Worm (Caenorhabditis elegans) whole organism, late embryonic: ENCODE measurements around the gene nstp-8.

Experiments
- C38D4.7 ChIP-seq: fragments of 200-800 bp; sonication (Bioruptor generic); optimal IDR thresholded peaks from 2 replicates; lab custom pipeline; 2018; ENCODE audit warnings: mild to moderate bottlenecking, missing genetic modification characterization, moderate library complexity, missing compliant biosample characterization
- Y22D7AL.16 ChIP-seq: sonication (generic microtip); optimal IDR thresholded peaks from 2 replicates; lab custom pipeline; 2016; ENCODE audit warnings: missing genetic modification characterization, missing compliant biosample characterization
- ahr-1 ChIP-seq: sonication (generic microtip); optimal IDR thresholded peaks from 2 replicates; lab custom pipeline; 2016; ENCODE audit warnings: missing genetic modification characterization, missing compliant biosample characterization
- ama-1 ChIP-seq: fragments of 150-350 bp; optimal IDR thresholded peaks from 2 replicates; lab custom pipeline; 2014
- ceh-14 ChIP-seq: sonication (generic microtip); optimal IDR thresholded peaks from 2 replicates; lab custom pipeline; 2016; ENCODE audit warnings: missing genotype, missing genetic modification characterization, missing compliant biosample characterization
- ceh-18 ChIP-seq: sonication (generic microtip); optimal IDR thresholded peaks from 2 replicates; lab custom pipeline; 2016; ENCODE audit warnings: missing genetic modification characterization, missing compliant biosample characterization
- ceh-2 ChIP-seq: sonication (generic microtip); optimal IDR thresholded peaks from 2 replicates; lab custom pipeline; 2016; ENCODE audit warnings: missing genotype, missing genetic modification characterization, missing compliant biosample characterization
- ceh-24 ChIP-seq: sonication (generic microtip); optimal IDR thresholded peaks from 2 replicates; lab custom pipeline; 2016; ENCODE audit warnings: mild to moderate bottlenecking, missing genetic modification characterization, missing compliant biosample characterization
- ceh-31 ChIP-seq: sonication (generic microtip); optimal IDR thresholded peaks from 2 replicates; lab custom pipeline; 2016; ENCODE audit warnings: missing genetic modification characterization, missing compliant biosample characterization
- ceh-34 ChIP-seq: sonication (generic microtip); optimal IDR thresholded peaks from 2 replicates; lab custom pipeline; 2016; ENCODE audit warnings: mild to moderate bottlenecking, missing genetic modification characterization, missing compliant biosample characterization
- ceh-45 ChIP-seq: fragments of 200-800 bp; sonication (Bioruptor generic); IDR thresholded peaks from 2 replicates; pipeline ENCODE4 v1.3.6; 2022; ENCODE audit warnings: missing genetic modification reagents, missing genetic modification characterization, missing compliant biosample characterization
- ceh-6 ChIP-seq: fragments of 200-800 bp; sonication (Bioruptor generic); optimal IDR thresholded peaks from 2 replicates; lab custom pipeline; 2018; ENCODE audit warnings: mild to moderate bottlenecking, missing genetic modification characterization, missing compliant biosample characterization
- che-1 ChIP-seq: sonication (generic microtip); optimal IDR thresholded peaks from 2 replicates; lab custom pipeline; 2016; ENCODE audit warnings: mild to moderate bottlenecking, missing genetic modification characterization, missing compliant biosample characterization
- dmd-4 ChIP-seq: sonication (generic microtip); optimal IDR thresholded peaks from 2 replicates; lab custom pipeline; 2016; ENCODE audit warnings: borderline replicate concordance, missing genetic modification characterization, missing compliant biosample characterization
- elt-2 ChIP-seq: sonication (generic microtip); optimal IDR thresholded peaks from 2 replicates; lab custom pipeline; 2016; ENCODE audit warnings: missing genetic modification reagents, missing genetic modification characterization, missing compliant biosample characterization
- ets-4 ChIP-seq: sonication (generic microtip); optimal IDR thresholded peaks from 2 replicates; lab custom pipeline; 2016; ENCODE audit warnings: missing genetic modification characterization, missing compliant biosample characterization
- fax-1 ChIP-seq: sonication (generic microtip); optimal IDR thresholded peaks from 2 replicates; lab custom pipeline; 2016; ENCODE audit warnings: missing genotype, missing genetic modification characterization, missing compliant biosample characterization
- fkh-10 ChIP-seq: fragments of 150-350 bp; optimal IDR thresholded peaks from 2 replicates; lab custom pipeline; 2014; ENCODE audit warnings: missing biosample characterization, missing genetic modification reagents, missing genetic modification characterization
- hlh-13 ChIP-seq: fragments of 200-800 bp; sonication (Bioruptor generic); optimal IDR thresholded peaks from 2 replicates; lab custom pipeline; 2018; ENCODE audit warnings: mild to moderate bottlenecking, missing genetic modification characterization, missing compliant biosample characterization
- hlh-15 ChIP-seq: sonication (generic microtip); optimal IDR thresholded peaks from 2 replicates; lab custom pipeline; 2016; ENCODE audit warnings: missing genetic modification characterization, missing compliant biosample characterization
- hlh-6 ChIP-seq: sonication (generic microtip); optimal IDR thresholded peaks from 2 replicates; lab custom pipeline; 2016; ENCODE audit warnings: missing genotype, missing genetic modification characterization, missing compliant biosample characterization
- madf-2 ChIP-seq: sonication (generic microtip); optimal IDR thresholded peaks from 2 replicates; lab custom pipeline; 2017; ENCODE audit warnings: missing genetic modification characterization, missing compliant biosample characterization
- nhr-11 ChIP-seq: fragments of 150-350 bp; optimal IDR thresholded peaks from 2 replicates; lab custom pipeline; 2014; ENCODE audit warnings: missing biosample characterization, missing genetic modification characterization
- pag-3 ChIP-seq: sonication (generic microtip); optimal IDR thresholded peaks from 2 replicates; lab custom pipeline; 2016; ENCODE audit warnings: missing compliant biosample characterization, missing genetic modification characterization, borderline replicate concordance
- pat-9 ChIP-seq: fragments of 200-800 bp; sonication (Bioruptor generic); optimal IDR thresholded peaks from 2 replicates; lab custom pipeline; 2018; ENCODE audit warnings: mild to moderate bottlenecking, missing genetic modification characterization, moderate library complexity, missing compliant biosample characterization
- pax-1 ChIP-seq: fragments of 150-350 bp; optimal IDR thresholded peaks from 2 replicates; lab custom pipeline; 2014; ENCODE audit warnings: missing biosample characterization, missing genetic modification characterization
- pha-2 ChIP-seq: sonication (generic microtip); optimal IDR thresholded peaks from 2 replicates; lab custom pipeline; 2017; ENCODE audit warnings: mild to moderate bottlenecking, missing genetic modification characterization, missing compliant biosample characterization
- pha-4 ChIP-seq: fragments of 150-350 bp; optimal IDR thresholded peaks from 2 replicates; lab custom pipeline; 2018; ENCODE audit warnings: missing biosample characterization, missing genetic modification reagents, missing genetic modification characterization
- pros-1 ChIP-seq: fragments of 150-350 bp; optimal IDR thresholded peaks from 2 replicates; lab custom pipeline; 2014; ENCODE audit warnings: missing biosample characterization, missing genetic modification reagents, missing genetic modification characterization
- ref-2 ChIP-seq: sonication (generic microtip); optimal IDR thresholded peaks from 2 replicates; lab custom pipeline; 2016; ENCODE audit warnings: missing genetic modification characterization, missing compliant biosample characterization
- sox-2 ChIP-seq: fragments of 200-800 bp; sonication (Bioruptor generic); IDR thresholded peaks from 2 replicates; pipeline ENCODE4 v1.3.6; 2022; ENCODE audit warnings: missing genetic modification reagents, missing genetic modification characterization, missing compliant biosample characterization
- sox-4 ChIP-seq: sonication (generic microtip); optimal IDR thresholded peaks from 2 replicates; lab custom pipeline; 2017; ENCODE audit warnings: mild to moderate bottlenecking, missing genetic modification characterization, inconsistent platforms, missing compliant biosample characterization
- syd-9 ChIP-seq: sonication (generic microtip); optimal IDR thresholded peaks from 2 replicates; lab custom pipeline; 2016; ENCODE audit warnings: mild to moderate bottlenecking, missing genetic modification characterization, moderate library complexity, missing compliant biosample characterization
- tbx-2 ChIP-seq: sonication (generic microtip); optimal IDR thresholded peaks from 2 replicates; lab custom pipeline; 2016; ENCODE audit warnings: missing genetic modification characterization, missing compliant biosample characterization
- tbx-7 ChIP-seq: sonication (generic microtip); optimal IDR thresholded peaks from 2 replicates; lab custom pipeline; 2016; ENCODE audit warnings: missing genotype, missing genetic modification characterization, missing compliant biosample characterization
- ttx-3 ChIP-seq: sonication (generic microtip); optimal IDR thresholded peaks from 2 replicates; lab custom pipeline; 2016; ENCODE audit warnings: missing genetic modification reagents, missing genetic modification characterization, missing compliant biosample characterization
- unc-3 ChIP-seq, 2 experiments: fragments of 200-800 bp in 1 of 2; sonication (Bioruptor generic) in 1 of 2; sonication (generic microtip) in 1 of 2; conservative IDR thresholded peaks in 1 of 2; optimal IDR thresholded peaks in 1 of 2; 2 replicates each; pipeline versions ENCODE4 v1.3.6 to Lab custom; 2016 to 2022; ENCODE audit warnings: missing compliant biosample characterization in 2 of 2, missing genetic modification characterization in 2 of 2, missing genetic modification reagents in 1 of 2
- unc-55 ChIP-seq: sonication (generic microtip); optimal IDR thresholded peaks from 2 replicates; lab custom pipeline; 2017; ENCODE audit warnings: missing biosample characterization, missing genetic modification reagents, missing genetic modification characterization
- unc-86 ChIP-seq: sonication (generic microtip); optimal IDR thresholded peaks from 2 replicates; lab custom pipeline; 2016; ENCODE audit warnings: missing genetic modification characterization, missing compliant biosample characterization

The nstp-8 gene

ce11 chrV:2190383-2190782, 25.1 kb upstream of the nstp-8 start:
- no peak for TF ChIP-seq hlh-15
- no peak for TF ChIP-seq unc-3 (GFP tag; conservative IDR thresholded peaks at IDR 0.05; lab: Robert Waterston, UW)
- no peak for TF ChIP-seq unc-3 (tag; optimal IDR thresholded peaks at IDR 0.05; lab: Kevin White, UChicago)
- TF ChIP-seq ceh-24 (tag; lab: Kevin White, UChicago), result no peak
- TF ChIP-seq ceh-18 (tag; lab: Kevin White, UChicago), result no peak
- no peak for TF ChIP-seq pha-2 (tag; lab: Kevin White, UChicago)
- no peak for TF ChIP-seq ceh-34 (tag; lab: Kevin White, UChicago)
- no peak for TF ChIP-seq madf-2
- no peak for TF ChIP-seq ref-2 (tag; lab: Kevin White, UChicago)
- TF ChIP-seq ttx-3 (tag; lab: Kevin White, UChicago), result no peak
- no peak for TF ChIP-seq ceh-45
- TF ChIP-seq pax-1 (tag; lab: Kevin White, UChicago), result no peak
- TF ChIP-seq Y22D7AL.16 (tag; lab: Kevin White, UChicago), result no peak
- no peak for TF ChIP-seq pros-1 (tag; lab: Kevin White, UChicago)
- TF ChIP-seq ahr-1 (tag; lab: Kevin White, UChicago), result no peak
- no peak for TF ChIP-seq dmd-4
- no peak for TF ChIP-seq fkh-10

- no peak for TF ChIP-seq pros-1 (tag; lab: Kevin White, UChicago)
- TF ChIP-seq syd-9, result no peak
- TF ChIP-seq unc-86 (tag; lab: Kevin White, UChicago), result no peak
- no peak for TF ChIP-seq pax-1 (tag; lab: Kevin White, UChicago)
- TF ChIP-seq tbx-7 (tag; lab: Kevin White, UChicago), result no peak
- no peak for TF ChIP-seq ceh-31 (tag; lab: Kevin White, UChicago)
- no peak for TF ChIP-seq hlh-15
- TF ChIP-seq ceh-24 (tag; lab: Kevin White, UChicago), result no peak
- no peak for TF ChIP-seq ets-4 (tag; lab: Kevin White, UChicago)
- TF ChIP-seq fax-1, result no peak
- no peak for TF ChIP-seq sox-4 (tag; lab: Kevin White, UChicago)
- no peak for TF ChIP-seq che-1
- TF ChIP-seq pha-2 (tag; lab: Kevin White, UChicago), result no peak
Observed at ce11 chrV:2191122-2191521, 24.3 kb upstream of the nstp-8 start, which contains the start of gene srbc-42. srbc-42 (minus strand) TSS chrV:2191222.

- TF ChIP-seq ahr-1 (tag; lab: Kevin White, UChicago) (no peak), pha-2 (tag; lab: Kevin White, UChicago) (no peak), ama-1 (lab: Kevin White, UChicago) (no peak), elt-2 (tag; lab: Kevin White, UChicago) (no peak), ceh-18 (tag; lab: Kevin White, UChicago) (no peak), hlh-13 (no peak), ceh-14 (tag; lab: Kevin White, UChicago) (no peak), ceh-2 (tag; lab: Kevin White, UChicago) (no peak), ceh-6 (GFP tag; lab: Kevin White, UChicago) (no peak), ttx-3 (tag; lab: Kevin White, UChicago) (no peak), pat-9 (tag; lab: Kevin White, UChicago) (no peak), unc-55 (no peak)
Observed at ce11 chrV:2192117-2192516, 23.3 kb upstream of the nstp-8 start, which contains the start of gene nhr-13. nhr-13 (plus strand) TSS chrV:2192485.

- TF ChIP-seq ahr-1 (tag; lab: Kevin White, UChicago) (no peak), tbx-7 (tag; lab: Kevin White, UChicago) (no peak), ceh-14 (tag; lab: Kevin White, UChicago) (no peak), tbx-2 (no peak), fax-1 (no peak), unc-86 (tag; lab: Kevin White, UChicago) (no peak), C38D4.7 (GFP tag; lab: Kevin White, UChicago) (no peak), pat-9 (tag; lab: Kevin White, UChicago) (no peak), sox-2 (no peak), pag-3 (no peak), elt-2 (tag; lab: Kevin White, UChicago) (no peak), hlh-6 (no peak), pha-4 (tag; lab: Kevin White, UChicago) (no peak), nhr-11 (tag; lab: Kevin White, UChicago) (no peak)
- TF ChIP-seq, all 69 proteins: peak for 0
Observed at ce11 chrV:2199594-2199993, 15.9 kb upstream of the nstp-8 start.
